Fruit fly (Drosophila melanogaster): ENCODE results near the gene Efa6.

DNA sequence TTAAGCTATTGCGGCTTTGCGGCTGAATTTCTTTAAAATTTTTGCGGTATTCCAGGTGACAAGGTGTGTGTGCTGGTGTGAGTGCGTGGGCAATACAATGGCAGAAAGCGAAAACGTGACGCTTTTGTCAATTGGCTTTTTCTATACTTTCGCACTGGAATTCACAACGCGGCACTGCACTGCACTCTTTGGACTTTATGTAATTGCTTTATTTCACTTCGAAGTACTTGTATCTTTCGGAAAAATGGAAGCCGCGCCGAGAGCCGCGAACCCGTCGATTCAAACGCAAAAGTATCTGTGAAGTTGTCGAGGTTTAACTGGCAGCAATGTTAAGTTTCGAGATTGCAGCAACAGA is 38.8 kb downstream of the Efa6 start:
- TF ChIP-seq topi (GFP tag; optimal IDR thresholded peaks at IDR 0.05) (no peak), fd59A (GFP tag; optimal IDR thresholded peaks at IDR 0.05) (no peak), Hr4 (GFP tag; optimal IDR thresholded peaks at IDR 0.05) (no peak), pdm3 (GFP tag; optimal IDR thresholded peaks at IDR 0.05) (no peak), OdsH (GFP tag; optimal IDR thresholded peaks at IDR 0.05) (no peak), Hr39 (GFP tag; optimal IDR thresholded peaks at IDR 0.05) (no peak), lz (GFP tag; optimal IDR thresholded peaks at IDR 0.05) (no peak), CG10669 (GFP tag; optimal IDR thresholded peaks at IDR 0.05) (no peak), Ets96B (tag; optimal IDR thresholded peaks at IDR 0.05) (no peak), Ets21C (GFP tag; optimal IDR thresholded peaks at IDR 0.05) (no peak), Blimp-1 (GFP tag; optimal IDR thresholded peaks at IDR 0.05) (no peak), Sox102F (GFP tag; optimal IDR thresholded peaks at IDR 0.05) (no peak), CG6854 (GFP tag; optimal IDR thresholded peaks at IDR 0.05) (no peak)

All from whole organism, prepupa.